Fruit fly (Drosophila melanogaster) whole organism, prepupa: ENCODE data around the gene Ubi-p5E.

ENCODE experiments used
- Blimp-1 ChIP-seq: fragments of 200-800 bp; sonication (Bioruptor generic); optimal IDR thresholded peaks from 3 replicates; lab custom pipeline; 2017; ENCODE audit warnings: missing biosample characterization, missing genetic modification characterization, mild to moderate bottlenecking, moderate library complexity, missing genetic modification reagents
- CG10631 ChIP-seq: fragments of 200-800 bp; sonication (Bioruptor generic); optimal IDR thresholded peaks from 2 replicates; lab custom pipeline; 2016; ENCODE audit warnings: missing biosample characterization, missing genetic modification characterization
- CG10669 ChIP-seq: fragments of 200-800 bp; sonication (Bioruptor generic); optimal IDR thresholded peaks from 3 replicates; lab custom pipeline; 2018; ENCODE audit warnings: missing biosample characterization, mild to moderate bottlenecking, missing genetic modification characterization, moderate library complexity
- CG11294 ChIP-seq: fragments of 200-800 bp; sonication (Bioruptor generic); IDR thresholded peaks from 2 replicates; pipeline ENCODE4 v1.3.6; 2022; ENCODE audit warnings: missing biosample characterization, missing genetic modification characterization
- CG11762 ChIP-seq: fragments of 200-800 bp; sonication (Bioruptor generic); optimal IDR thresholded peaks from 3 replicates; lab custom pipeline; 2016; ENCODE audit warnings: missing biosample characterization, missing genetic modification characterization; ENCODE audit not compliant: insufficient read depth
- CG11902 ChIP-seq: fragments of 200-800 bp; sonication (Bioruptor generic); optimal IDR thresholded peaks from 3 replicates; lab custom pipeline; 2016; ENCODE audit warnings: missing biosample characterization, missing genetic modification characterization
- CG15336 ChIP-seq: fragments of 200-800 bp; sonication (Bioruptor generic); IDR thresholded peaks from 2 replicates; pipeline ENCODE4 v1.3.6; 2022; ENCODE audit warnings: missing biosample characterization, missing genetic modification characterization
- CG1621 ChIP-seq: fragments of 200-800 bp; sonication (Bioruptor generic); optimal IDR thresholded peaks from 3 replicates; lab custom pipeline; 2018; ENCODE audit warnings: missing biosample characterization, mild to moderate bottlenecking, missing genetic modification characterization
- CG34406 ChIP-seq: fragments of 200-800 bp; sonication (Bioruptor generic); optimal IDR thresholded peaks from 3 replicates; lab custom pipeline; 2016; ENCODE audit warnings: missing biosample characterization, missing genetic modification characterization
- CG3919 ChIP-seq: fragments of 200-800 bp; sonication (Bioruptor generic); optimal IDR thresholded peaks from 3 replicates; lab custom pipeline; 2016; ENCODE audit warnings: missing biosample characterization, missing genetic modification characterization
- CG4318 ChIP-seq: fragments of 200-800 bp; sonication (Bioruptor generic); optimal IDR thresholded peaks from 3 replicates; lab custom pipeline; 2017; ENCODE audit warnings: missing biosample characterization, mild to moderate bottlenecking, missing genetic modification characterization
- CG6163 ChIP-seq: fragments of 200-800 bp; sonication (Bioruptor generic); IDR thresholded peaks from 3 replicates; pipeline ENCODE4 v1.3.6; 2022; ENCODE audit warnings: missing biosample characterization, missing genetic modification characterization
- CG6276 ChIP-seq: fragments of 200-800 bp; sonication (Bioruptor generic); optimal IDR thresholded peaks from 2 replicates; lab custom pipeline; 2017; ENCODE audit warnings: missing biosample characterization, mild to moderate bottlenecking, missing genetic modification characterization
- CG6808 ChIP-seq: fragments of 200-800 bp; sonication (Bioruptor generic); optimal IDR thresholded peaks from 3 replicates; lab custom pipeline; 2017; ENCODE audit warnings: missing biosample characterization, missing genetic modification characterization, mild to moderate bottlenecking, moderate library complexity, missing genetic modification reagents
- CG6854 ChIP-seq: fragments of 200-800 bp; sonication (Bioruptor generic); optimal IDR thresholded peaks from 2 replicates; lab custom pipeline; 2017; ENCODE audit warnings: missing biosample characterization, mild to moderate bottlenecking, missing genetic modification characterization
- CG8632 ChIP-seq: fragments of 200-800 bp; sonication (Bioruptor generic); optimal IDR thresholded peaks from 3 replicates; lab custom pipeline; 2016; ENCODE audit warnings: missing biosample characterization, missing genetic modification characterization
- CG9139 ChIP-seq: fragments of 200-800 bp; sonication (Bioruptor generic); optimal IDR thresholded peaks from 3 replicates; lab custom pipeline; 2017; ENCODE audit warnings: missing biosample characterization, mild to moderate bottlenecking, missing genetic modification characterization
- Eip75B ChIP-seq: fragments of 200-800 bp; sonication (Bioruptor generic); optimal IDR thresholded peaks from 3 replicates; lab custom pipeline; 2016; ENCODE audit warnings: missing biosample characterization, missing genetic modification characterization
- Eip78C ChIP-seq: fragments of 200-800 bp; sonication (Bioruptor generic); peaks from one replicate; lab custom pipeline; 2016; ENCODE audit warnings: missing biosample characterization, missing genetic modification characterization
- Eip93F ChIP-seq: fragments of 200-800 bp; sonication (Bioruptor generic); optimal IDR thresholded peaks from 2 replicates; lab custom pipeline; 2016; ENCODE audit warnings: missing biosample characterization, mild to moderate bottlenecking, missing genetic modification characterization
- Ets21C ChIP-seq: fragments of 200-800 bp; sonication (Bioruptor generic); optimal IDR thresholded peaks from 3 replicates; lab custom pipeline; 2016; ENCODE audit warnings: missing biosample characterization, missing genetic modification characterization
- Ets96B ChIP-seq: fragments of 200-800 bp; optimal IDR thresholded peaks from 2 replicates; lab custom pipeline; 2019; ENCODE audit warnings: missing biosample characterization, mild to moderate bottlenecking, missing genetic modification characterization, moderate library complexity
- Gug ChIP-seq: fragments of 200-800 bp; sonication (Bioruptor generic); IDR thresholded peaks from 2 replicates; pipeline ENCODE4 v1.3.6; 2022; ENCODE audit warnings: missing biosample characterization, missing genetic modification characterization
- Hr38 ChIP-seq: sonication (Bioruptor generic); optimal IDR thresholded peaks from 2 replicates; lab custom pipeline; 2016; ENCODE audit warnings: missing biosample characterization, missing genetic modification characterization
- Hr39 ChIP-seq: fragments of 200-800 bp; sonication (Bioruptor generic); optimal IDR thresholded peaks from 2 replicates; lab custom pipeline; 2016; ENCODE audit warnings: missing biosample characterization, missing genetic modification characterization
- Smox ChIP-seq: fragments of 200-800 bp; sonication (Bioruptor generic); optimal IDR thresholded peaks from 3 replicates; lab custom pipeline; 2016; ENCODE audit warnings: missing biosample characterization, missing genetic modification characterization
- Sox102F ChIP-seq: fragments of 200-800 bp; sonication (Bioruptor generic); optimal IDR thresholded peaks from 2 replicates; lab custom pipeline; 2016; ENCODE audit warnings: missing biosample characterization, mild to moderate bottlenecking, missing genetic modification characterization
- achi ChIP-seq: fragments of 200-800 bp; sonication (Bioruptor generic); optimal IDR thresholded peaks from 3 replicates; lab custom pipeline; 2016; ENCODE audit warnings: missing biosample characterization, missing genetic modification characterization
- cyc ChIP-seq: fragments of 200-800 bp; sonication (Bioruptor generic); optimal IDR thresholded peaks from 3 replicates; lab custom pipeline; 2016; ENCODE audit warnings: missing biosample characterization, missing genetic modification characterization
- dsx ChIP-seq: fragments of 200-800 bp; optimal IDR thresholded peaks from 3 replicates; lab custom pipeline; 2019; ENCODE audit warnings: missing biosample characterization, mild to moderate bottlenecking, missing genetic modification characterization, moderate library complexity; ENCODE audit not compliant: poor library complexity, severe bottlenecking
- eg ChIP-seq: fragments of 200-800 bp; sonication (Bioruptor generic); IDR thresholded peaks from 3 replicates; pipeline ENCODE4 v1.3.6; 2022; ENCODE audit warnings: missing biosample characterization, missing genetic modification characterization
- esn ChIP-seq: fragments of 200-800 bp; sonication (Bioruptor generic); optimal IDR thresholded peaks from 2 replicates; lab custom pipeline; 2016; ENCODE audit warnings: missing biosample characterization, mild to moderate bottlenecking, missing genetic modification characterization, moderate library complexity
- fd59A ChIP-seq: fragments of 200-800 bp; sonication (Bioruptor generic); optimal IDR thresholded peaks from 2 replicates; lab custom pipeline; 2017; ENCODE audit warnings: missing biosample characterization, mild to moderate bottlenecking, missing genetic modification characterization, missing genetic modification reagents
- fd85E ChIP-seq: fragments of 200-800 bp; sonication (Bioruptor generic); optimal IDR thresholded peaks from 3 replicates; lab custom pipeline; 2016; ENCODE audit warnings: missing biosample characterization, missing genetic modification characterization
- fkh ChIP-seq: fragments of 200-800 bp; sonication (Bioruptor generic); optimal IDR thresholded peaks from 3 replicates; lab custom pipeline; 2017; ENCODE audit warnings: missing biosample characterization, mild to moderate bottlenecking, missing genetic modification characterization, moderate library complexity
- lz ChIP-seq: fragments of 200-800 bp; sonication (Bioruptor generic); optimal IDR thresholded peaks from 3 replicates; lab custom pipeline; 2016; ENCODE audit warnings: missing biosample characterization, missing genetic modification characterization
- net ChIP-seq: fragments of 200-800 bp; sonication (Bioruptor generic); optimal IDR thresholded peaks from 3 replicates; lab custom pipeline; 2016; ENCODE audit warnings: missing biosample characterization, missing genetic modification characterization
- spab ChIP-seq: fragments of 200-800 bp; sonication (Bioruptor generic); optimal IDR thresholded peaks from 2 replicates; lab custom pipeline; 2017; ENCODE audit warnings: missing biosample characterization, mild to moderate bottlenecking, missing genetic modification characterization, missing genetic modification reagents
- ss ChIP-seq, 2 experiments: fragments of 200-800 bp; sonication (Bioruptor generic); optimal IDR thresholded peaks; 2 replicates in 1 of 2; 3 replicates in 1 of 2; lab custom pipeline; 2017 to 2018; ENCODE audit warnings: mild to moderate bottlenecking in 2 of 2, missing biosample characterization in 2 of 2, missing genetic modification characterization in 2 of 2, moderate library complexity in 1 of 2
- svp ChIP-seq: fragments of 200-800 bp; sonication (Bioruptor generic); peaks from one replicate; lab custom pipeline; 2016; ENCODE audit warnings: missing biosample characterization, missing genetic modification characterization
- topi ChIP-seq: fragments of 200-800 bp; sonication (Bioruptor generic); optimal IDR thresholded peaks from 3 replicates; lab custom pipeline; 2016; ENCODE audit warnings: missing biosample characterization, missing genetic modification characterization

Ubi-p5E gene

DNA sequence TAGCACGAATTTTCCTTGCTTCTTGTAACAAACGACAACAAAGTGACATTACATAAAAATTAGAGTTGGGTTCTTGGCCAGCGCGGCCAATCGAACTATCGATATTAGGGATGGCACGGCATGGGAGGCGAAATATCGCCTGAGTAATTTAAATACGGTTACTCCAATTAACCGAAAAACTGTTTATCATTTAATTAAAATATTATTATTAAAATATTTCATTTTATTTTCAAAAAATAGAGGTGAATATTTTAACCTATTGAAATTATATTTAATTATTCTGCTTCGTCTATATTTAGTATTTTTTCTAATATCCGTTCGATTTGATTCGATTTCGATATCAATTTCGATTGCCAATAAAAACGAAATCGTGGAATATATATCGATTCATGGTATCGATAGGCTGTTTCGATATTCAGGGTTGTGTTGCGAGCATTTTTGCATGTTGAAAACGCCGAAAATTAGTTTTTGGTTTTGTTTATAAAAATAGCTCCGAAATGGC is 24.0 kb downstream of the Ubi-p5E start, which contains the start of the genes Rbcn-3A and Spx (continued):
- TF ChIP-seq Eip93F (GFP tag; lab: Kevin White, UChicago) = no peak
- TF ChIP-seq CG34406 (GFP tag; lab: Kevin White, UChicago) = peak; percentile 10
- TF ChIP-seq CG9139 (GFP tag; lab: Kevin White, UChicago) = no peak
- no peak for TF ChIP-seq cyc
- peak; percentile 42 for TF ChIP-seq esn
- TF ChIP-seq CG11294 = no peak
- TF ChIP-seq CG6276 (GFP tag; lab: Kevin White, UChicago) = no peak
- TF ChIP-seq topi = peak; percentile 13
- TF ChIP-seq net (GFP tag; lab: Kevin White, UChicago) = no peak
- TF ChIP-seq ss (GFP tag; optimal IDR thresholded peaks at IDR 0.05; lab: Kevin White, UChicago) = no peak
- no peak for TF ChIP-seq Ets21C (GFP tag; lab: Kevin White, UChicago)
- no peak for TF ChIP-seq CG1621 (tag; lab: Kevin White, UChicago)
- TF ChIP-seq CG10669 (GFP tag; lab: Kevin White, UChicago) = no peak
- no peak for TF ChIP-seq Hr38
- no peak for TF ChIP-seq fd59A (GFP tag; lab: Kevin White, UChicago)
- no peak for TF ChIP-seq CG11762
- TF ChIP-seq CG6808 (GFP tag; lab: Kevin White, UChicago) = no peak
- no peak for TF ChIP-seq spab (GFP tag; lab: Kevin White, UChicago)
- no peak for TF ChIP-seq CG4318
- TF ChIP-seq CG6163 = no peak
- peak; percentile 9 for TF ChIP-seq lz (GFP tag; lab: Kevin White, UChicago)
- TF ChIP-seq CG11902 = no peak
- 0 out of 3 replicates have a peak, but pooled peaks have one; percentile 13 for TF ChIP-seq eg (GFP tag; lab: Robert Waterston, UW)
- TF ChIP-seq fd85E (GFP tag; lab: Kevin White, UChicago) = no peak
- no peak for TF ChIP-seq CG15336
- no peak for TF ChIP-seq Ets96B (tag; lab: Kevin White, UChicago)
- no peak for TF ChIP-seq CG3919 (GFP tag; lab: Kevin White, UChicago)
- peak; percentile 20 for TF ChIP-seq CG8632 (GFP tag; lab: Kevin White, UChicago)
- no peak for TF ChIP-seq Smox
- no peak for TF ChIP-seq fkh (GFP tag; lab: Kevin White, UChicago)
- TF ChIP-seq Gug (GFP tag; lab: Robert Waterston, UW) = no peak
- TF ChIP-seq CG6854 = no peak
- TF ChIP-seq svp (GFP tag; lab: Kevin White, UChicago) = no peak
- TF ChIP-seq Sox102F (GFP tag; lab: Kevin White, UChicago) = no peak
- TF ChIP-seq Eip75B (GFP tag; lab: Kevin White, UChicago) = no peak
- no peak for TF ChIP-seq Hr39 (GFP tag; lab: Kevin White, UChicago)
- TF ChIP-seq achi (GFP tag; lab: Kevin White, UChicago) = peak; percentile 47
- peak; percentile 61 for TF ChIP-seq Eip78C (GFP tag; lab: Kevin White, UChicago)
- no peak for TF ChIP-seq Blimp-1 (GFP tag; lab: Kevin White, UChicago)

DNA sequence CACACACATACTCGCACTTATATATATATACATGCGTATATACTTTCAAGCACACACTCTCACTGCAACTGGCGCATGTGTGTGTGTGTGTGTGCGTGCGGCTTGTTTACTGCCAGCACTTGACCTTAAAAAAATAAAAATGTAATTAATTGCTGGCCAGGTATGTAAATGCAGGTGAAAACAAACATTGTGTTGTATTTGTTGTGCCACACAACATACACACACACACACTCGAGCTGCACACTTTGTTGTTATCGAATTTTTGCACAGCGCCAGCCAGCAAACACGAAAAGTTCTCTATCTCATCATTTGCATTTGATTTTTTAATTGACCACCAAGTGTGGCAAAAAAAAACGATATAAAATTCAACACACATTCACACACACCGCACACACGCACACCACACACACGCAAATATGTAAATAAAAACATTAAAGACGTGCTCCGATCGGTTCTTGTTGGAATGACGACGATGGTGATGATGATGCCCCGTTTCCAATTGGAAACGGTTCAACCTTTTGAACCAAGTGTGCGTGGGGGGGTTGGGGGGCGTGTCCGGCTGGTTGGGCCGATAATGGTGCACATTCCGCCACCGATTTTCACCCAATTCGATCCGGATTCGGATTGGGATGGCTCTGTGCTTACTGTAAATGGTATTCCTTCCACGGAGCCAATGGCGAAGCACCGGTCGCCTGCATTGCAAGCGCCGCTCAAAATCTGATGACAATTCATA is 24.7 kb downstream of the Ubi-p5E start:
- peak; percentile 58 for TF ChIP-seq svp (GFP tag; lab: Kevin White, UChicago)
- TF ChIP-seq CG10631 (GFP tag; lab: Kevin White, UChicago) = no peak
- peak; percentile 49 for TF ChIP-seq dsx (GFP tag; lab: Kevin White, UChicago)
- TF ChIP-seq, all 60 proteins: peak for 2
